Worm (Caenorhabditis elegans): ENCODE results near the gene col-177.

DNA sequence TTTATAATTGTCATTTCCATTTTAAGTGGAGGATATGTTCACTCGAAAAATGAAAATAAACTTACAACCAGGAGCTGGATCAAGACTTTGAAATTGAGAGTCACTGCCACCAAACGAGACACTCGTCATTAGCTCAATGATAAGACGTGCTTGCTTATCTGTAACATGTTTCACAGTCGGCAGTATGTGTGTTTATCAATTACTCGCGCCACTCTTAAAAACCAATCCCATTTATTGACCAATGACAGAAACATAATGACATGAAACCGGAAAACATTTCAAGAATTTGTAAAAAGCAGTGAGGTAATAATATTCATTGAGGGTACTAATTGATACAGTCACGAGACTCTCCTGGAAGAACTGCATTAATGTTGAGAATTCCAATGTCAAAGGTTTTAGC is 6.4 kb upstream of the col-177 start, which contains the start of gene del-5:
- TF ChIP-seq unc-62 (GFP tag; optimal IDR thresholded peaks at IDR 0.05) (no peak), pha-4 (tag; optimal IDR thresholded peaks at IDR 0.05) (no peak), snpc-4 (tag; optimal IDR thresholded peaks at IDR 0.05) (no peak), ceh-83 (GFP tag; optimal IDR thresholded peaks at IDR 0.05) (no peak), nhr-237 (tag; optimal IDR thresholded peaks at IDR 0.05) (no peak), drap-1 (GFP tag; optimal IDR thresholded peaks at IDR 0.05) (no peak), unc-39 (tag; optimal IDR thresholded peaks at IDR 0.05) (no peak)
